Fruit fly (Drosophila melanogaster): ENCODE data around the gene CG4278.

CG4278 gene

DNA sequence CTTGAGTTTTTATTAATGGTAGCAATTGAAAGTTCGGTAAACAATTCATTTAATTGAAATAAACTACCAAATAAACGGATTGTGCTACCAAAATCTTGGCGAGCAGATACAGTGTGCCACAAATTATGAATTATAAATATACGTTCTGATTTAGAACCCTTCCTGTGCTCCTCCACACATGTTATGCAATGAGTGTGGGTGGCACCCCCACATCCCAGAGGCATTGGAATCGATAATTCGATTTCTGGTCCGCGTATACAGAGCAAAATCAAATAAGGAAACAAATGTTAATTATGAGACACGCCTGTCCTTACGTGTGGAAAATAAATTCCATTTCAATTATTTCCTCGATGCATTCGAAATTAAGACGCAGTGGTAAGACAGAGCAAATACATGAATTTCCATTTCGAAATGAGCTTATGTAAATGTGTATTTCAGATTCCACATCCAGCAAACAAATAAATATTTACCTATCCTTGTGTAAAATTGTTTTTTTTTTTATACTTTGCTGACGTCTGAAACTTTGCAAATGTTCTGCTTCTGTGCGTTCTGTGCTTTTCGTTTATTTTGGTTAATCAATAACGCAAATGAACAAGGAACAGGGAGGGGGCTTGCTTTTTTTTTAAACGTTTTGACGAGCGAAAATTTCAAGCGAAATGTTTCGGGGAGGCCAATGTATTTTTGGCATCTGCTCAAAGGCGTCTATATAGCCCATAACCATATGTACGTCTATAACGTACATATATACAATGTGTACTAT lies 4.8 kb upstream of the CG4278 start:
- TF ChIP-seq CG17801 (GFP tag; optimal IDR thresholded peaks at IDR 0.05; ENCODE audit: partially characterized antibody): no peak

DNA sequence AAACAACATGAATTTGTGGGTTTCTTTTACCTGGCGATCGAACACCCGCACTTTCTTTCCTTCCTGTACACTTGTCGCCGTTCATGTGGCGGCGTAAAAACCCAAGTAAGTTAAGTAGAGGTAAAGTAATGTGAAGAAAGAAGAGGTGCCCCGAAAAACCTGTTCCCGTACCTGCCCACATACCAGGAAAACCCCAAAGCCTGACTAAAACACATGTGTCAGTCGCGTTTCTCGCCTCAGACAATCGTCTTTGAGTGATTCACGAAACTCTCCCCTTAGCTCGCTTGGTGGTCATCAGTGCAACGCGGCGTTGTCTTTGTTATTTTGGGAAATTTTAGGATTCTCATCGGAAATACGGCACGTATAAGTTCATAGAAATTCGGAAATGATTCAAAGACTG lies 3.3 kb upstream of the CG4278 start:
- TF ChIP-seq CG17801 (GFP tag; optimal IDR thresholded peaks at IDR 0.05; ENCODE audit: partially characterized antibody): no peak

DNA sequence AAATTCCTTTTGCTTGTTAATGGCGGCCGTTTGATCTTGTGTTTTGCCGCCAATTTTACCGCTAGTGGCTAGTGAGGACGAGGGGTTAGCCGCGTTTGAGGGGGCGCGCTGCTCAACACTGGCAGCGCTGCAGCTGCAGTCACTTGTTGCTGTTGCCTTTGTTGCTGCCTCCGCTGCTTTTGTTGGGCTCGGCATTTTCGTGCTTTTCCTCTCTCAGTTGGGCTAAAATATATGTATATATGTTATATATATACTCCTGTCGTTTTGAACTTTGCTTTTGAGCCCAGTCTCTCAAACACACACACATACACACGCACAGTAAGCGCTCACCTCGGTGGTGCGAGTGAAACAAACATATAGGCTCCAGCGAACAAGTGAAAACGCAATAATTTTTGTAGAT lies 2.0 kb upstream of the CG4278 start:
- TF ChIP-seq CG17801 (GFP tag; optimal IDR thresholded peaks at IDR 0.05; ENCODE audit: partially characterized antibody): no peak

DNA sequence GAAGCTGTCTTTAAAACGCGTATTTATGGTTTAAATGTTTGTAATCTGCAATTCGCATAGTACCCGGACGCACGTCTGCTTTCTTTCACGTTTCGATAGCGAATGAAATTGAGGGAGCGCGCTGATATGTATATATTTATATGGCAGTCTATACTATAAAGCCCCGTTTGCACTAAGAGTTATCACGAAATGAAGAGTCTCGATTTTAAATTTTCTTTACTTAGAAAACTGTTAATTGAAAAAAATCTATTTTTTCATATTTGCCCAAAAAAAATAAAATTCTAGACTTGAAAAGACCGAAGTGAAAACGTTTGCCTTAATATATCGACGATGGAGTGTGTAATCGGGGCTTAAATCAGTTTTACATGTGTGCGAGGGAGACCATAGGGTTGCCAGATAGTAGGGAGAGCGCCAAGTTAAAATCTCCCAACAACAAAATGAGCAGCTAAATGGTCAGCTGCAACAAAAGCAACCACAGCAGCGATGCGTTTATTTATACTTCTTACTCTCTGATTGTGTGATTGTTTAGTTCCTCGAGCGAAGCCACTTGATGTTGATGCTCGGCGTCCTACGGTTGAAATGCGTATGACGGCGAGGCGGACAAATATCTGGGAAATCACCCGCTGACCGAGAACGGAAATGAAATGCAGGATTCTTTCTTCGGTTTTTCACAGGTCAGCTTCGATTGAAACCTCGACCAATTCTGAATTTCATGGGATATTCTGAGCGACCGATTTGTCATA lies 1.2 kb upstream of the CG4278 start, which contains the start of gene cact:
Gene cact (minus strand): TSS at position 693 of the 743 bp plus-strand sequence.
- peak; percentile 81 for TF ChIP-seq CG17801 (GFP tag; optimal IDR thresholded peaks at IDR 0.05; ENCODE audit: partially characterized antibody)

DNA sequence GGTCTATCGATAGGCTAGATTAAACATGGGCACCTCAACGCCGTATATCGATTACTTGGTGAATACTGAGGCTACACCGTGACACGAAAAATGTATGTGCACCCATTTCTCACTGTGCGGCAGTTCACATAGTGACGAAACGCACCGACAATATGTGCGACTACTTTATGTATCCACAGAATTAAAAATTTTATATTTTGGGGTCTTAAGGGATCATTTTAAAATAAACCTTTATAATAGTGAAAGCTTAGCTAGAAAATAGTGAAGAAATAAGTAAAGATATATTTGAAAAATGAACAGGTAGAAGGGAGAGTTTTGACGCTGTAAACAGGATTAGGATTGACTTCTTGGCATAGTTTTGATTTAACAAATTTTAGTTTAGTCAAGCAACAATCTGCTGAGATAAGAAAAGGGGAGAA lies 2.2 kb downstream of the CG4278 start, which contains the start of gene mRpL4:
Gene mRpL4 (minus strand): TSS at position 31 of the 419 bp plus-strand sequence.
- peak; percentile 23 for TF ChIP-seq CG17801 (GFP tag; optimal IDR thresholded peaks at IDR 0.05; ENCODE audit: partially characterized antibody)

DNA sequence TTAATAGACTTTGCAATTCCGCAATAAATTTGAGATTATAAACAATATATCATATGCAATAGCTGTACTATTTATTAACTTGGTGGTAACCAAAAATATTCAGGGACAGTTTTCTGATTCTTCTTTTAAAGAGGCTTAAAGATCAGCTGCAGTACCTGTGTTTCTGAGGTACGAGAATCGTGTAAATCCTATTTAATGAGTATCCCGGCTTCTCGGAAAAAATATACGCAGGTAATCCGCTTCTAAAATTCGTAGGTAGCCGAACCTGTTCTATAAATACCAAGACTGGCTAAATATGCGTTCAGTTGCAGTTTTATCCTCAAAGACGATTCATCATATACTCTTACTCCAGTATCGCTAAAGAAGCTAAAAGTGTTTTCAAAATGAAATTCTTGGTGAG lies 2.8 kb downstream of the CG4278 start, which contains the start of gene CG4440:
Gene CG4440 (plus strand): TSS at position 301 of the 400 bp plus-strand sequence.
- TF ChIP-seq CG17801 (GFP tag; optimal IDR thresholded peaks at IDR 0.05; ENCODE audit: partially characterized antibody): no peak

DNA sequence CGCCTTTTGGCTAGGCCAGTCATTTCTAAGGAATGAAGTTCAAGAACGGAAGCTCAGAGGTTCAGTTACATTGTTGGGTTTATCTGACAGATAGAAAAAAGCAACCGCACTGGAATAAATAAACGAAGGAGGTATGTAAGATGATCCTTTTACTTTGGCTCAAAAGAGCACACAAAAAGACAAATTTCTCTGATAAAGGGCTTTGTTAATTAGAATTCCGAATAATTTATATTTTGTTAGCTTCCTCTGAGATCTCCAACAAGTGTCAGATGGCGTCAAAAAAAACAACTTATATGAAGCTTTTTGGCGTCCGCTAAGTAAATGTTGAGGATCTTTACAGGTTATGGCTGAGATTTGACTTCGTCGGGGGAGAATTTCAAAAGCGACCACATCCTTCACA lies 10.9 kb downstream of the CG4278 start, which contains the start of gene CG31817:
Gene CG31817 (minus strand): TSS at position 101 of the 400 bp plus-strand sequence.
- TF ChIP-seq CG17801 (GFP tag; optimal IDR thresholded peaks at IDR 0.05; ENCODE audit: partially characterized antibody): no peak

DNA sequence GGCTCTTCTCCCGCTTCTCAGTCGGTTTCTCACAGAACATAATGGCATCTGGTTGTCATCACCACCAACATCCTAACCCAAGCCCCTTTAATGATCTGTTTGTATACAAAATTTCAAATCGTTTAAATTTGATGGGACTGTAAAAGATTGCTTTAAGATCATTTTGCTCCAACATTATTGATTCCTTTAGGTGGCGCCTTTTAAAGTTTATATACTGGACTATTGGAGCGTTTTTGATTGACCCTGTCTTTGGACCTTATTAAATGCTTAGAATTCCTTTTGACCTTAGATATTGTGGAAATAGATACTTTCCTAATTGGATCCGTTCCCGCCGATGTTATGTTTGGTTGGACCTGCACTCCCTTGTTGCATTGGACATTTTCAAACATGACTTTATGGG lies 13.4 kb downstream of the CG4278 start, which contains the start of gene CG42266:
Gene CG42266 (minus strand): TSS at position 101 of the 400 bp plus-strand sequence.
- TF ChIP-seq CG17801 (GFP tag; optimal IDR thresholded peaks at IDR 0.05; ENCODE audit: partially characterized antibody): no peak

DNA sequence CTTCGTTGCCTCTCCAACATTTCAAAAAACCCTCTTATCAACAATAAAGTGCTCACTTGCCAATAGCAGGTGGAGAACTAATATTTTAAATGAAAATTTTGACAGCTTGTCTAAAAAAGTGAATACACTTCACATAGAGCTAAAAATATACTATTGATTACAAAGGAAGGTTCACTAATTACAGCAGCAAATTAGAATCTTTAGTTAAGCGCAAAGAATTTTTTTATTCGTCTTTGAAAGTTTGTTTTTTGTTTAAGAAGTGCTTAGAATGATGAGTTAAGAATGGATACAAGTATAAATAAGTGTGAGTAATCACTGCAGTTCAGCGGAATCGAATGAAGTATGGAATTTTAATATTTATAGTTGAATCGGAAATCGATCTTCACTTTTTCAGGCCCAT lies 15.4 kb downstream of the CG4278 start, which contains the start of gene CG44405:
Gene CG44405 (minus strand): TSS at position 101 of the 400 bp plus-strand sequence.
- TF ChIP-seq CG17801 (GFP tag; optimal IDR thresholded peaks at IDR 0.05; ENCODE audit: partially characterized antibody): no peak

DNA sequence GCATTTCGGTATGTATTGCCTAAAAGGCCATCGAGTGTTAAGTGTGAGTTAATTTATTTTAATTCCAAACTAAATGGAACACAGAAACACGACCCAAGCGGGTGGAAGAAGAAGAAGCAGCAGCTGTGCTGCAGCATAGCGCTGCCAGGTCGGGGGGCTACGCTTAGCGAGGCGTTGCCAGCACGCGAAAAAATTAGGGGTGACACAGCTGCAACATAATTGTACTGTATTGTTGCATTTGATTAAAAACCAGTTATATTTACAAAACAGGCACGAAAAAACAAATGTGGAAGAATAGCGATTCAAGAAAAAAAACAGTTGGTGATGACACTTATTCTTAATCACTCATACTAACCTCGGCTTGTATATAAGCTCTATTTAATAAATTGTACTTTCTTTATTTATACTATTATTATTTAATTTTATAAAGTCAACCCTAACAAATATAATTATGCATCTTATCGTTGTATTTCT lies 23.3 kb downstream of the CG4278 start:
- peak; percentile 79 for TF ChIP-seq CG17801 (GFP tag; optimal IDR thresholded peaks at IDR 0.05; ENCODE audit: partially characterized antibody)

DNA sequence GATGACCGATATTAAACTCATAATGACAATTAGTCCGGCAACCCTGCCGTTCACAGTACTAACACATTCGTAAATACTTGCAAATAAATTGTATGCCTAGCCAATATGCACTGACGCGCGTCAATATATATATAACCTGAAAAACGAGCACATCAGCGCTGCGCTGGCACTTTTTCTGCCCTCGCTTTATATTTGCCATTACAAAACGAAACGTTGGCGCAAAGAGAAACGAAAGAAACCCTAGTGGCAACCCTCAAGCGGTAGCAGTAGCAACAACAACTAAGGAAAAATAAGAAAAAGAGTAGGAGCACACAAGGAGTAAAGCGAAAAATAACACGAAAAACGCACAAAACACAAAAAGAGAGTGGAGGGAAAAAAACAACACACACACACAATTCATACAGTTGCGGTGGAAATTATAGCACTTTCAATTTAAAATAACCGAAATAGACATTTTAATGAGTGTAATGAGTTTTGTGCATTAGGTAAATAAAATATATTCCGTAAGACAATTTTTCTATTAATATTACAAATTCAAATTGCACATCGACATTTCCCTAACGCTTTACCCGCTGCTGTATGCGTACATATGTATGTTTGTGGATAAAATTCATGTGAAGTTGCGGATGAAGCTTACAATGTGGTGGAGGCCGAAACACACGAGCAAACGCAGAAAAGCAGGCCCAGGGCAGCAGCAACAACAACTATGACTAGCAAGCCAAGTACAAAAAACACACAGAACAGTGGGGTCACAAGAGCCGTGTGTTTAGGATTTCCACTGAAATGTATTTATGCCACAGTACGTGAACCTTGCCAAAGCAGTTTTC lies 24.1 kb downstream of the CG4278 start:
- peak; percentile 98 for TF ChIP-seq CG17801 (GFP tag; optimal IDR thresholded peaks at IDR 0.05; ENCODE audit: partially characterized antibody)

DNA sequence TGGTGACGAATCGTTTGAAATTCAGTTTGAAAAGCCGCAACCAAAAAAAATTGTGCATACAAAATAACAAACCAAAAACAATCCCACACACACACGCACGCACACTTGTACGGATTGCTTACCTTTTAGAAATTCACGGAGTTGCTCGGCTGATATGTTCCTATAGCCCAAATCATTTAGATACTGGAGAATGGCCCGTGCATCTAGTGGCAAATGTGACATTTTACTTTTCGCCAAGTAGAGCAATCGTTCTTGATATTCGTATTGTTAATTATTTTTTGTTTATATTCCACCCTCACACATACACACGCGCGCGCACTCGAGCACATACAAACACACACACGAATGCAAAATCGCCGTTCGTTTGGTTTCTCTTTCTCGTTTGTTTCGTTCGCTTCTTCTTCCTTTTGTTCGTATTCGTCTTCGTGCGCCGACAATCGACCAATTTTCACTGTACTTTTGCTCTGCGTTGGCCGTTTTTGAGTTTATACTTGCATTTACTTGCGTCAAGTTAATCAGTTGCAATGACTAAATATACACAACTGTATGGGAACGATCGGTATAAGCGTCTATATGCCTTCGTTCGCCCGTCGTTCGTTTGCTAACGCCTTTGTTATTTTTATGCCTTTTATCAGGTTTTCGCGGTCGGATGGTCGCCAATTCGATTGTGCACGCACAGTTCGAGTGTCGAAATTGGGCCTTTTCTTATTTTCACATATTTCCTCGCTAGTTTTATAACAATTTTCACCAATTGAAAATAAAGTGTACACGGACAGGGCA lies 25.1 kb downstream of the CG4278 start:
- peak; percentile 5 for TF ChIP-seq CG17801 (GFP tag; optimal IDR thresholded peaks at IDR 0.05; ENCODE audit: partially characterized antibody)

DNA sequence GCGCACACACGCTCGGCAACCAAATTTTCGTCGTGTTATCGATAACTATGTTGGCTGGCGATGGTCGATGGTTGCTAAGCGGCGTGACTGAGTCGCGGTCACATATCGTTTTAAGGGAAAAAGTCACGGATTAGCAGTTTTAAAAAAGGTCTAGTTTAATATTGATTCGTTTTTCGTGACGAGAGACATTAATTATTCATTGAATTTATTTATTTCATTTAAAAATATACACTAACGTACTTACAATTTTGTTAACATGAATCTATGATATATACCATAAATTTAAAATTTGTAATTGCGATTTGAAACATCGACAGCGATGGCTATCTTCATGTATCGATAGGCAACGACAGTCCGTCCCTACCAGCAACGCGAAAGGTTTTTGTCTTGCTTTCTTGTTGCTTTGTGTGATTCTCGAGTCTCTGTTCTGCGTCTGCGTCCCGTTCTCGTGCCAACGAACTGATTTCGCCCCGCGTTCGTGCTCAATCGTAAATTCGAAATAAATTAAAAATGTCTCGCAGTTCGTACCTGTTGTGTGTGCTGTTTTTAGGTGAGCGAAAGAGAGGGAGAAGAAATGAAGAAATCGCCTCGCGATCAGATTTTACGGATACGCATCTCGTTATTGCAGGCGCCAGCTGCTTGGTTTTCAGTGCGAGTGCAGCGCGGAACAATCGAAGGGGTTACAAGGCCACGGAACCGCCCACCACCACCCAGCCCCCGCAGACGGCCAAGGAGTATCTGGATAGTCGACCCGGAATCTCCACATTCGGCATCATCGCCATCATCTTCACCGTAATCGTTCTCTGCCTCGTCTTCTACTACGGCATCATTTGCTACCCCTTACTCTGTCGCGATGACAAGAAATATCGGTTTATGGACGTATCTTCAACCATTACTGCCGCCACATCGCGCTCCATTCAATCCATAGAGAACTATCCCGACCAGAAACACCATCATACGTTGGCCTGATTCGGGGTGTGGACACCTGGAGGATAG lies 26.0 kb downstream of the CG4278 start, which contains the start of the genes Hyls1, chif and CG4455:
Gene Hyls1 (minus strand): TSS at position 44 of the 996 bp plus-strand sequence.
Gene chif (minus strand): TSS at position 44 of the 996 bp plus-strand sequence.
Gene CG4455 (plus strand): TSS at position 350 of the 996 bp plus-strand sequence.
- TF ChIP-seq CG17801 (GFP tag; optimal IDR thresholded peaks at IDR 0.05; ENCODE audit: partially characterized antibody): peak; percentile 22
